Worm (Caenorhabditis elegans) whole organism, young adult: ENCODE data around the gene npr-12.

Experiments used
- C17E4.6 ChIP-seq: fragments of 200-800 bp; sonication (Bioruptor generic); IDR thresholded peaks from 2 replicates; pipeline ENCODE4 v1.3.6; 2022; ENCODE audit warnings: missing genetic modification reagents, missing genetic modification characterization, missing compliant biosample characterization
- F37B4.10 ChIP-seq: fragments of 200-800 bp; sonication (Bioruptor generic); IDR thresholded peaks from 2 replicates; pipeline ENCODE4 v1.3.6; 2022; ENCODE audit warnings: missing genetic modification characterization, missing compliant biosample characterization
- F52B5.7 ChIP-seq: sonication (generic microtip); optimal IDR thresholded peaks from 2 replicates; lab custom pipeline; 2016; ENCODE audit warnings: mild to moderate bottlenecking, missing genetic modification characterization, missing compliant biosample characterization
- F55B11.4 ChIP-seq: sonication (generic microtip); optimal IDR thresholded peaks from 2 replicates; lab custom pipeline; 2016; ENCODE audit warnings: missing compliant biosample characterization, missing genetic modification characterization, borderline replicate concordance; ENCODE audit not compliant: insufficient read depth
- Y53F4B.3 ChIP-seq: fragments of 200-800 bp; sonication (Bioruptor generic); IDR thresholded peaks from 2 replicates; pipeline ENCODE4 v1.3.6; 2022; ENCODE audit warnings: missing genetic modification reagents, missing genetic modification characterization, missing compliant biosample characterization
- Y53G8AR.9 ChIP-seq: fragments of 200-800 bp; sonication (Bioruptor generic); conservative IDR thresholded peaks from 2 replicates; pipeline ENCODE4 v1.3.6; 2022; ENCODE audit warnings: missing genetic modification reagents, missing genetic modification characterization, missing compliant biosample characterization
- Y56A3A.18 ChIP-seq: fragments of 200-800 bp; sonication (Bioruptor generic); IDR thresholded peaks from 2 replicates; pipeline ENCODE4 v1.3.6; 2022; ENCODE audit warnings: missing genetic modification reagents, missing genetic modification characterization, missing compliant biosample characterization
- Y95B8A.8 ChIP-seq: fragments of 200-800 bp; sonication (Bioruptor generic); IDR thresholded peaks from 2 replicates; pipeline ENCODE4 v1.3.6; 2022; ENCODE audit warnings: missing genetic modification reagents, missing genetic modification characterization, missing compliant biosample characterization
- ama-1 ChIP-seq, 3 experiments: fragments of 150-350 bp in 1 of 3; sonication (generic microtip) in 2 of 3; optimal IDR thresholded peaks; 2 replicates each; lab custom pipeline; 2014 to 2018; ENCODE audit warnings: missing biosample characterization in 2 of 3, missing genetic modification characterization in 2 of 3, missing genetic modification reagents in 2 of 3
- aptf-3 ChIP-seq: fragments of 200-800 bp; sonication (Bioruptor generic); IDR thresholded peaks from 2 replicates; pipeline ENCODE4 v1.3.6; 2022; ENCODE audit warnings: missing genetic modification characterization, missing compliant biosample characterization
- atf-7 ChIP-seq: sonication (generic microtip); optimal IDR thresholded peaks from 2 replicates; lab custom pipeline; 2017; ENCODE audit warnings: mild to moderate bottlenecking, missing genetic modification characterization, missing compliant biosample characterization
- attf-5 ChIP-seq: fragments of 200-800 bp; sonication (Bioruptor generic); optimal IDR thresholded peaks from 2 replicates; lab custom pipeline; 2018; ENCODE audit warnings: mild to moderate bottlenecking, missing genetic modification characterization, missing compliant biosample characterization
- attf-6 ChIP-seq: fragments of 200-800 bp; sonication (Bioruptor generic); IDR thresholded peaks from 2 replicates; pipeline ENCODE4 v1.3.6; 2022; ENCODE audit warnings: missing genetic modification reagents, missing genetic modification characterization, missing compliant biosample characterization
- bed-2 ChIP-seq: fragments of 200-800 bp; sonication (Bioruptor generic); IDR thresholded peaks from 2 replicates; pipeline ENCODE4 v1.3.6; 2022; ENCODE audit warnings: missing genetic modification reagents, missing genetic modification characterization, missing compliant biosample characterization
- chd-7 ChIP-seq: sonication (generic microtip); optimal IDR thresholded peaks from 2 replicates; lab custom pipeline; 2016; ENCODE audit warnings: mild to moderate bottlenecking, missing genetic modification characterization, moderate library complexity, missing compliant biosample characterization
- die-1 ChIP-seq: sonication (generic microtip); optimal IDR thresholded peaks from 2 replicates; lab custom pipeline; 2016; ENCODE audit warnings: missing genotype, mild to moderate bottlenecking, missing genetic modification characterization, missing compliant biosample characterization
- dox-1 ChIP-seq: fragments of 200-800 bp; sonication (Bioruptor generic); IDR thresholded peaks from 2 replicates; pipeline ENCODE4 v1.3.6; 2022; ENCODE audit warnings: missing genetic modification reagents, missing genetic modification characterization, missing compliant biosample characterization
- dpff-1 ChIP-seq: sonication (generic microtip); optimal IDR thresholded peaks from 2 replicates; lab custom pipeline; 2017; ENCODE audit warnings: mild to moderate bottlenecking, missing genetic modification characterization, missing compliant biosample characterization
- efl-1 ChIP-seq: fragments of 150-350 bp; optimal IDR thresholded peaks from 2 replicates; lab custom pipeline; 2014; ENCODE audit warnings: missing biosample characterization, missing genetic modification reagents, missing genetic modification characterization
- egl-18 ChIP-seq: fragments of 200-800 bp; sonication (Bioruptor generic); IDR thresholded peaks from 2 replicates; pipeline ENCODE4 v1.3.6; 2022; ENCODE audit warnings: missing genetic modification reagents, missing genetic modification characterization, missing compliant biosample characterization
- egrh-3 ChIP-seq: fragments of 200-800 bp; sonication (Bioruptor generic); IDR thresholded peaks from 2 replicates; pipeline ENCODE4 v1.3.6; 2022; ENCODE audit warnings: missing genetic modification reagents, missing genetic modification characterization, missing compliant biosample characterization
- ekl-4 ChIP-seq: fragments of 200-800 bp; sonication (Bioruptor generic); IDR thresholded peaks from 2 replicates; pipeline ENCODE4 v1.3.6; 2022; ENCODE audit warnings: missing genetic modification reagents, missing genetic modification characterization, missing compliant biosample characterization
- hlh-26 ChIP-seq: fragments of 200-800 bp; sonication (Bioruptor generic); conservative IDR thresholded peaks from 2 replicates; pipeline ENCODE4 v1.3.6; 2022; ENCODE audit warnings: missing genetic modification reagents, missing genetic modification characterization, missing compliant biosample characterization
- hmg-20 ChIP-seq: fragments of 200-800 bp; sonication (Bioruptor generic); IDR thresholded peaks from 2 replicates; pipeline ENCODE4 v1.3.6; 2022; ENCODE audit warnings: missing genetic modification reagents, missing genetic modification characterization, missing compliant biosample characterization
- hrde-1 ChIP-seq: sonication (generic microtip); optimal IDR thresholded peaks from 2 replicates; lab custom pipeline; 2016; ENCODE audit warnings: missing genetic modification characterization, mild to moderate bottlenecking, missing compliant biosample characterization, moderate library complexity, missing genotype, missing genetic modification reagents, borderline replicate concordance
- let-607 ChIP-seq, 2 experiments: fragments of 200-800 bp in 1 of 2; sonication (Bioruptor generic) in 1 of 2; sonication (generic microtip) in 1 of 2; optimal IDR thresholded peaks; 2 replicates each; lab custom pipeline; 2016 to 2018; ENCODE audit warnings: mild to moderate bottlenecking in 2 of 2, missing compliant biosample characterization in 2 of 2, missing genetic modification characterization in 2 of 2, moderate library complexity in 2 of 2, missing genotype in 1 of 2
- lin-35 ChIP-seq, 3 experiments: fragments of 150-350 bp in 2 of 3; sonication (generic microtip) in 1 of 3; optimal IDR thresholded peaks; 2 replicates each; lab custom pipeline; 2014 to 2018; ENCODE audit warnings: missing biosample characterization in 3 of 3, missing genetic modification characterization in 3 of 3, missing genetic modification reagents in 3 of 3
- madf-6 ChIP-seq: fragments of 200-800 bp; sonication (Bioruptor generic); IDR thresholded peaks from 2 replicates; pipeline ENCODE4 v1.3.6; 2022; ENCODE audit warnings: missing genetic modification reagents, missing genetic modification characterization, missing compliant biosample characterization
- mxl-1 ChIP-seq: sonication (generic microtip); optimal IDR thresholded peaks from 2 replicates; lab custom pipeline; 2016; ENCODE audit warnings: missing genetic modification characterization, missing compliant biosample characterization
- nfya-1 ChIP-seq: sonication (generic microtip); optimal IDR thresholded peaks from 2 replicates; lab custom pipeline; 2017; ENCODE audit warnings: antibody characterized with exemption, missing compliant biosample characterization, missing genetic modification characterization, borderline replicate concordance; ENCODE audit not compliant: insufficient read depth
- nfyb-1 ChIP-seq: fragments of 200-800 bp; sonication (Bioruptor generic); IDR thresholded peaks from 2 replicates; pipeline ENCODE4 v1.3.6; 2022; ENCODE audit warnings: missing genetic modification reagents, missing genetic modification characterization, missing compliant biosample characterization
- nhr-80 ChIP-seq: sonication (generic microtip); optimal IDR thresholded peaks from 2 replicates; lab custom pipeline; 2016; ENCODE audit warnings: missing genetic modification characterization, missing compliant biosample characterization
- rcor-1 ChIP-seq: fragments of 200-800 bp; sonication (Bioruptor generic); IDR thresholded peaks from 2 replicates; pipeline ENCODE4 v1.3.6; 2022; ENCODE audit warnings: missing genetic modification reagents, missing genetic modification characterization, missing compliant biosample characterization
- repo-1 ChIP-seq: sonication (generic microtip); optimal IDR thresholded peaks from 2 replicates; lab custom pipeline; 2017; ENCODE audit warnings: mild to moderate bottlenecking, missing genetic modification characterization, missing compliant biosample characterization
- rpc-1 ChIP-seq, 2 experiments: fragments of 150-350 bp in 1 of 2; sonication (generic microtip) in 1 of 2; optimal IDR thresholded peaks; 2 replicates each; lab custom pipeline; 2014 to 2018; ENCODE audit warnings: missing biosample characterization in 1 of 2, missing genetic modification characterization in 1 of 2, missing genetic modification reagents in 1 of 2, missing genotype in 1 of 2
- sdz-38 ChIP-seq: sonication (generic microtip); optimal IDR thresholded peaks from 2 replicates; lab custom pipeline; 2016; ENCODE audit warnings: missing genotype, missing genetic modification characterization, missing compliant biosample characterization
- sea-2 ChIP-seq: fragments of 200-800 bp; sonication (Bioruptor generic); IDR thresholded peaks from 2 replicates; pipeline ENCODE4 v1.3.6; 2022; ENCODE audit warnings: missing genetic modification characterization, missing compliant biosample characterization
- snpc-1.1 ChIP-seq: sonication (generic microtip); optimal IDR thresholded peaks from 2 replicates; lab custom pipeline; 2017; ENCODE audit warnings: missing genetic modification characterization, mild to moderate bottlenecking, missing compliant biosample characterization, antibody characterized with exemption, moderate library complexity, missing genotype, missing genetic modification reagents; ENCODE audit not compliant: insufficient read depth
- snpc-3.4 ChIP-seq: sonication (generic microtip); optimal IDR thresholded peaks from 2 replicates; lab custom pipeline; 2017; ENCODE audit warnings: missing genetic modification characterization, mild to moderate bottlenecking, missing compliant biosample characterization, antibody characterized with exemption, moderate library complexity, missing genotype, missing genetic modification reagents
- tbx-9 ChIP-seq: sonication (generic microtip); optimal IDR thresholded peaks from 2 replicates; lab custom pipeline; 2016; ENCODE audit warnings: borderline replicate concordance, missing genetic modification characterization, inconsistent platforms, missing compliant biosample characterization
- zfh-2 ChIP-seq: fragments of 200-800 bp; sonication (Bioruptor generic); conservative IDR thresholded peaks from 2 replicates; pipeline ENCODE4 v1.3.6; 2022; ENCODE audit warnings: missing genetic modification reagents, missing genetic modification characterization, missing compliant biosample characterization
- ztf-28 ChIP-seq: fragments of 200-800 bp; sonication (Bioruptor generic); IDR thresholded peaks from 2 replicates; pipeline ENCODE4 v1.3.6; 2022; ENCODE audit warnings: missing genetic modification reagents, missing genetic modification characterization, missing compliant biosample characterization

The npr-12 gene

ce11 chrIV:6974162-6974938 lies 36.9 kb upstream of the npr-12 start (continued):
- TF ChIP-seq egrh-3 (GFP tag; lab: Robert Waterston, UW) = peak; percentile 71; the same call in 1 of the 2 replicates
- peak; percentile 78; the same call in 1 of the 2 replicates for TF ChIP-seq egl-18 (GFP tag; lab: Robert Waterston, UW)
- no peak for TF ChIP-seq hlh-26 (GFP tag; lab: Robert Waterston, UW)
- no peak for TF ChIP-seq ztf-28 (GFP tag; lab: Robert Waterston, UW)
- no peak for TF ChIP-seq ama-1 (optimal IDR thresholded peaks at IDR 0.05; lab: Kevin White, UChicago)
- TF ChIP-seq ama-1 (GFP tag; optimal IDR thresholded peaks at IDR 0.05; lab: Kevin White, UChicago) = peak; percentile 57 to 95
- peak; percentile 86; the same call in 1 of the 2 replicates for TF ChIP-seq Y56A3A.18 (GFP tag; lab: Robert Waterston, UW)
- no peak for TF ChIP-seq F52B5.7 (tag; lab: Kevin White, UChicago)
- TF ChIP-seq ekl-4 (GFP tag; lab: Robert Waterston, UW) = peak; percentile 84
- no peak for TF ChIP-seq sdz-38 (tag; lab: Kevin White, UChicago)
- 0 out of 2 replicates have a peak, but pooled peaks have one; percentile 35 for TF ChIP-seq Y95B8A.8
- TF ChIP-seq atf-7 (tag; lab: Kevin White, UChicago) = no peak
- peak; percentile 76 for TF ChIP-seq madf-6 (GFP tag; lab: Robert Waterston, UW)

DNA sequence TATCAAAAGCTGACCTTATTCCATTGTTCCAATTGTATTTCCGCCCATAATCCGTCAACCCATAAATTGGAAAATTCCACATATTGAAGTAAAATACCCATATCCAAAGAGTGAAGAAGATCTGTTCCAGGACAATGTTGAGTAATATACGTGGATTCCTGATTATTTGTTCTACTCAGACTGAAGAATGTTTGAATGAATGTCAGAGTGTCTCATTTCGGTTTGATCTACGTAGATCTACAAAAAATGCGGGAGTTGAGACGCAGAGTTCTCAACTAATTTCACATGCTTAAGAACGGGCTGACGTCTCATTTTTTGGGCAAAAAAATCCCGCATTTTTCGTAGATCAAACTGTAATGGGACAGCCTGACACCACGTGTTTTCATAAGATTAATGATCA lies 35.0 kb upstream of the npr-12 start, which contains the start of gene nhr-249:
Gene nhr-249 (minus strand): TSS at position 101 of the 400 bp plus-strand sequence.
- TF ChIP-seq attf-6 (GFP tag; lab: Robert Waterston, UW) = no peak
- no peak for TF ChIP-seq dox-1 (GFP tag; lab: Robert Waterston, UW)
- no peak for TF ChIP-seq atf-7 (tag; lab: Kevin White, UChicago)
- peak; percentile 22 for TF ChIP-seq efl-1

DNA sequence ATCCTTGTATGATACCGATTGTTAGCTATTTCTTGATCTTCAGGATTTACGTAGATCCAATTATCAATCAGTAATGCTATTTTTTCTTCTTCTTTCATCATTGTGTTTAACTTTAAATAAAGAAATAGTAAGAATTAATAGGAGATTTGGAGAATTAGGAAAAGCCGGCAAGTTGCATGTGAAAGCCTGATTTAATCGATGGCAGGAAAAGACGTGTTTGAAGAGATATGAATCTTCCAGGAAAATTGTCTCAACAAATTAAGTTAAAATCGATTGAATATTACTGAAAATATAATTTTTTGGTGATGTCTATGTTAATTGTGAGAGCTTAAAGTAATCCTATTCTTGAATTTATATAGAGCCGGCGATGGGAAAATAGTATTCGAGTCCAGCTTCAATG lies 33.8 kb upstream of the npr-12 start, which contains the start of gene ZK381.62:
Gene ZK381.62 (minus strand): TSS at position 101 of the 400 bp plus-strand sequence.
- TF ChIP-seq F37B4.10 (GFP tag; lab: Robert Waterston, UW) (no peak), sea-2 (no peak), Y53G8AR.9 (GFP tag; lab: Robert Waterston, UW) (no peak), repo-1 (tag; lab: Kevin White, UChicago) (no peak), lin-35 (GFP tag; optimal IDR thresholded peaks at IDR 0.05; lab: Kevin White, UChicago) (no peak), tbx-9 (no peak), Y53F4B.3 (GFP tag; lab: Robert Waterston, UW) (no peak), nfyb-1 (GFP tag; lab: Robert Waterston, UW) (no peak), dpff-1 (tag; lab: Kevin White, UChicago) (no peak), mxl-1 (no peak), F55B11.4 (no peak), C17E4.6 (GFP tag; lab: Robert Waterston, UW) (no peak), hrde-1 (no peak), zfh-2 (GFP tag; lab: Robert Waterston, UW) (no peak), snpc-3.4 (no peak), let-607 (tag; optimal IDR thresholded peaks at IDR 0.05; lab: Kevin White, UChicago) (no peak)
- TF ChIP-seq, all 124 proteins: peak for 0

- TF ChIP-seq chd-7 (tag; lab: Kevin White, UChicago) = no peak
- TF ChIP-seq die-1 = no peak
- no peak for TF ChIP-seq C17E4.6 (GFP tag; lab: Robert Waterston, UW)
- TF ChIP-seq rpc-1 (optimal IDR thresholded peaks at IDR 0.05; lab: Kevin White, UChicago) = no peak
- TF ChIP-seq rpc-1 (tag; optimal IDR thresholded peaks at IDR 0.05; lab: Kevin White, UChicago) = no peak
- TF ChIP-seq aptf-3 (GFP tag; lab: Robert Waterston, UW) = no peak
- TF ChIP-seq madf-6 (GFP tag; lab: Robert Waterston, UW) = no peak
- TF ChIP-seq nfya-1 (tag; lab: Kevin White, UChicago) = no peak
- TF ChIP-seq sdz-38 (tag; lab: Kevin White, UChicago) = no peak
- TF ChIP-seq attf-5 (GFP tag; lab: Kevin White, UChicago) = no peak
- no peak for TF ChIP-seq bed-2 (GFP tag; lab: Robert Waterston, UW)
- TF ChIP-seq nhr-80 (tag; lab: Kevin White, UChicago) = no peak
- TF ChIP-seq rcor-1 (GFP tag; lab: Robert Waterston, UW) = no peak
- TF ChIP-seq Y53F4B.3 (GFP tag; lab: Robert Waterston, UW) = no peak
- TF ChIP-seq snpc-1.1 (tag; lab: Kevin White, UChicago) = no peak
- no peak for TF ChIP-seq hmg-20
- TF ChIP-seq, all 124 proteins: peak for 0
These were observed 32.8 kb upstream of the npr-12 start, which contains the start of gene ZK381.8 for ce11 chrIV:6970271-6970670. ZK381.8 (minus strand) TSS chrIV:6970371.
